Worm (Caenorhabditis elegans): ENCODE data around the gene Y54F10BM.22.

DNA sequence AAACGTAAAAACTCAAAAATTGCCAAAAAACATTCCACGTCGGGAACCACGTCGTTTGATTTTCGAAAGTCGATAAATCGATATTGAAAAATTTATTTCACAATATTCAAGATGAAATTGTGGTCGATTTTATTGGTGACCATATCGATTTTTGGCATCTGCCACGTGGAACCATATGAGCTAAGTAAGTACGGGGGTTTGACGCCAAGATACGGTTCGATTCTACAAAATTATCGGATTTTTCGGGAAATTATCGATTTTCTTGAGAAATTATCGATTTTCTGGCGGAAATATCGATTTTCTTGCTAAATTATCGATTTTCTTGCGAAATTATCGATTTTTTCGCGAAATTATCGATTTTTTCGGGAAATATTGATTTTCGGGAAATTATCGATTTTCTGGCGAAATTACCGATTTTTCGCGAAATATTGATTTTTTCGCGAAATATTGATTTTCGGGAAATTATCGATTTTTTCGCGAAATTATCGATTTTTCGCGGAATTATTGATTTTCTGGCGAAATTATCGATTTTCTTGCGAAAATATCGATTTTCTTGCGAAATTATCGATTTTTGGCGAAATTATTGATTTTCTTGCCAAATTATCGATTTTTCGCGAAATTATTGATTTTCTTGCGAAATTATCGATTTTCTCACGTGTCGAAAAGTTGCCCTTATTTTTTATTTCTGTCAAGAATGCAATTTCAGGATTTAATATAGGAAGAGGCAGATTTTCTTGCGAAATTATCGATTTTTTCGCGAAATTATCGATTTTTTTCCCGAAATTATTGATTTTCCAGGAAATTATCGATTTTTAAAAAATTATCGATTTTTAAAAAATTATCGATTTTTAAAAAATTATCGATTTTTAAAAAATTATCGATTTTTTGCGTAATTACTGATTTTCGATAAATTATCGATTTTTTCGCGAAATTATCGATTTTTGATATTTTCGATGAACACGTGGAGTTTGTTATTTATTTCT, 1.6 kb downstream of the Y54F10BM.22 start, which contains the start of gene Y54F10BM.3:
- no peak for TF ChIP-seq lin-35 (GFP tag; optimal IDR thresholded peaks at IDR 0.05)
- no peak for TF ChIP-seq rnt-1 (tag; optimal IDR thresholded peaks at IDR 0.05)
- TF ChIP-seq nhr-11 (tag; optimal IDR thresholded peaks at IDR 0.05) = no peak
- TF ChIP-seq ztf-4 (tag; optimal IDR thresholded peaks at IDR 0.05) = no peak
- TF ChIP-seq dpl-1 (GFP tag; optimal IDR thresholded peaks at IDR 0.05) = no peak
- TF ChIP-seq fos-1 (tag; optimal IDR thresholded peaks at IDR 0.05) = no peak
